Worm (Caenorhabditis elegans): ENCODE measurements around the gene srh-247.

DNA sequence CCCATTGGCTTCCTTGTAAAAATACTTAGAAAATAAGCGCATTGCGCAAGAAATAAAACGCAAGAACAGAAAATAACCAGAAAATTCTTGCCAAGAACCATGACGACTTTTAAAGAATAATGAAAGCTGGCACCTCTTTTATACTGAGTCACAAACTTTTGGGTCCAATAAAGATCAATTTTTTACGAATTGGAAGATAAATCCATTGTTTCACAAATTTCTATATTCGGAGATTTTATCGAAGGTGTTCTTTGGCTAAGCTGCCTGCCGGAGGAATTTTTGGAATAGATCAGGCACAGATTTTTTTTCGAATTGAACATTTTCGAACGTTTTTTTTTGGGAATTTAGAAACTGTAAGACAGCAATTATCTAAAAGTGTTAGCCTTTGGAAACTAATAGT is 21.1 kb downstream of the srh-247 start, which contains the start of gene C31B8.9:
- TF ChIP-seq dao-5 (tag; optimal IDR thresholded peaks at IDR 0.05): no peak
- no peak for TF ChIP-seq him-1 (tag; optimal IDR thresholded peaks at IDR 0.05)
